Worm (Caenorhabditis elegans): ENCODE data around the gene D2024.18.
"Not testable (repeated sequence)": the region's sequence is repeated elsewhere in the genome, so short reads cannot be mapped to it uniquely, and the experiment has no call there.

Gene D2024.18

DNA sequence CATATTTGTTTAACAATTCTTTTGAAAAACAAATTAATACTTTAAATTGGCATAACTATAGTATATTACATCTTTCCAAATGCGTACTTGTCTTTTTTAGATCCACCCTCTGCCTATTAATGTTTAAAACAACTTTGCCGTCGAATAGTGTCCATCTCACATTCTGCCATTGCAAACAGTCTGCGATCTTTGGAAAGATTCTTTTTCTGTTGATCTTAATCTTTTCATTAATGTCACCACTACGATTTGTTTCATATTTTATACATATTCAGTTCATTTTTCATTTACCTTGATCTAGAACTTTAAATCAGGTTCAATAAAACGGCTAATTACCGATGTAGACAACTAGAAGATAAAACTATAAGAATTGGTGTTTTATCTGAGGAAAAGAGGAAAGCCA, 15.6 kb upstream of the D2024.18 start:
- TF ChIP-seq W03F9.2 (tag; optimal IDR thresholded peaks at IDR 0.05) (no peak), dao-5 (tag; optimal IDR thresholded peaks at IDR 0.05) (no peak), him-1 (tag; optimal IDR thresholded peaks at IDR 0.05) (no peak)

ce11 chrIV:7235382-7235917, 14.8 kb upstream of the D2024.18 start:
- no peak for TF ChIP-seq W03F9.2 (tag; optimal IDR thresholded peaks at IDR 0.05)
- TF ChIP-seq dao-5 (tag; optimal IDR thresholded peaks at IDR 0.05): no peak
- TF ChIP-seq him-1 (tag; optimal IDR thresholded peaks at IDR 0.05): no peak

- TF ChIP-seq W03F9.2 (tag; optimal IDR thresholded peaks at IDR 0.05): no peak
- no peak for TF ChIP-seq dao-5 (tag; optimal IDR thresholded peaks at IDR 0.05)
- TF ChIP-seq him-1 (tag; optimal IDR thresholded peaks at IDR 0.05): no peak
Measured at ce11 chrIV:7236248-7236772, 13.9 kb upstream of the D2024.18 start.

DNA sequence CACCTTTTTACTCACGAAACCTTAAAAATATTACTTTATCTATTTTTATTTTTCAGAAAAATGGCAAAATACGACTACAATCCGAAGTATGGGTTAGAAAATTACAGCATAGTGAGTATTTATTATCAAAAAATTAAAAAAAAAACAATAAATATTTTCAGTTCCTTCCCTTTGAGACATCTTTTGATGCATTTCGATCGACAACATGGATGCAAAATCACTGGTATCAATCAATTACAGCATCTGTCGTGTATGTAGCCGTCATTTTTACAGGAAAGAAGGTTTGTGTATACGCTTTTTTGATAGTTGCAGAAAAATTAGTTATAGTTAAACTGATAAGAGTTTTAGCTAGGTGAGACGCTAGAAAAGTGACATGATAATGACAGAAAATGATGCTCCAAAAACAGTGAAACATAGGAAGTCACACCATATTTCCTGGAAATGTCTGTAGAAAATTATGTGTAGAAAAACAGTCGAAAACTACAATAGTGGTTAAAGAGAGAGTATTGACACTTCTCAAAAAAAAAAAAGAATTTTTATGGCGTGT, 12.5 kb upstream of the D2024.18 start, which contains the start of gene elo-3:
Gene elo-3 (plus strand): TSS at position 51 of the 547 bp plus-strand sequence.
- TF ChIP-seq dao-5 (tag; optimal IDR thresholded peaks at IDR 0.05) (no peak), W03F9.2 (tag; optimal IDR thresholded peaks at IDR 0.05) (no peak), him-1 (tag; optimal IDR thresholded peaks at IDR 0.05) (no peak)

- TF ChIP-seq him-1 (tag; optimal IDR thresholded peaks at IDR 0.05): no peak
- no peak for TF ChIP-seq dao-5 (tag; optimal IDR thresholded peaks at IDR 0.05)
- no peak for TF ChIP-seq W03F9.2 (tag; optimal IDR thresholded peaks at IDR 0.05)
Measured at ce11 chrIV:7240564-7240963, 9.7 kb upstream of the D2024.18 start.

ce11 chrIV:7242220-7242789, 8.0 kb upstream of the D2024.18 start, which contains the start of gene gstk-2:
TSS of gene gstk-2 (minus strand) at chrIV:7242270.
- TF ChIP-seq him-1 (tag; optimal IDR thresholded peaks at IDR 0.05) (no peak), W03F9.2 (tag; optimal IDR thresholded peaks at IDR 0.05) (no peak), dao-5 (tag; optimal IDR thresholded peaks at IDR 0.05) (no peak)

DNA sequence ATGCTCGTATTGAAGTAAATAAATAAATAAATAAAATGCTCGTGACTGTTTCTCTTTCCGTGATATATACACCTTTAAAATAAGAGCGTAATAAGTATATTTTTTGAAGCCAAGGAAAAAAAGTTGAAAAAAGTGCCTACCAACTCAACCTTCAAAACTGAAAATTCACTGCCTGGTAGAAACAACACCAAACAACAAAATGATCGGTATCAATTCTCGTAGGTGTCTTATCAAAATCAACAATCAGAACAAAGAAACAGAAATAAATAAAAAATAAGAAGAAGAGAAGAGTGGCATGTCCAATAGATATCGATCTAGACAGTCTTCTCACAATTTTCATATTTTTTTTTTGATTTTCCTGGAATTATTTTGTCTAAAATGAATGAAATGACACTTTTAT, 6.3 kb upstream of the D2024.18 start, which contains the start of gene afmd-1:
Gene afmd-1 (plus strand): TSS at position 316 of the 400 bp plus-strand sequence.
- TF ChIP-seq him-1 (tag; optimal IDR thresholded peaks at IDR 0.05) (no peak), dao-5 (tag; optimal IDR thresholded peaks at IDR 0.05) (no peak), W03F9.2 (tag; optimal IDR thresholded peaks at IDR 0.05) (no peak)

DNA sequence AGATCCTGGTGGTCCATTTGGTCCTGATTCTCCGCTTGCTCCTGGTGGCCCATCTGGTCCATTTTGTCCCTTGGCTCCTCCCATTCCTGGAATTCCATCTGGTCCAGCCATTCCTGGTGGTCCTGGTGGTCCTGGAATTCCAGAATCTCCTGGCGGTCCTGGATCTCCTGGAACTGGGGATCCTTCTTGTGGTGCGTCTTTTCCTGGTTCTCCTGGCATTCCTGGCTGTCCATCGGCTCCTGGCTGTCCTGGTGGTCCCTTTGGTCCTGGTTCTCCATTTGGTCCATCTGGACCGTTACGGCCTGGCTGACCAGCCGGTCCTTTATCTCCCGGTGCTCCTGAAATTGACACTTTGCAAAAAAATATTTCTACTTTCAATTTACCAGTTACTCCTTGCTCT, 4.7 kb upstream of the D2024.18 start:
- no peak for TF ChIP-seq W03F9.2 (tag; optimal IDR thresholded peaks at IDR 0.05)
- TF ChIP-seq him-1 (tag; optimal IDR thresholded peaks at IDR 0.05): no peak
- no peak for TF ChIP-seq dao-5 (tag; optimal IDR thresholded peaks at IDR 0.05)

- no peak for TF ChIP-seq W03F9.2 (tag; optimal IDR thresholded peaks at IDR 0.05)
- no peak for TF ChIP-seq him-1 (tag; optimal IDR thresholded peaks at IDR 0.05)
Measured at ce11 chrIV:7246553-7246952, 3.7 kb upstream of the D2024.18 start, which contains the start of gene col-114. TSS of gene col-114 (minus strand) at chrIV:7246653.

DNA sequence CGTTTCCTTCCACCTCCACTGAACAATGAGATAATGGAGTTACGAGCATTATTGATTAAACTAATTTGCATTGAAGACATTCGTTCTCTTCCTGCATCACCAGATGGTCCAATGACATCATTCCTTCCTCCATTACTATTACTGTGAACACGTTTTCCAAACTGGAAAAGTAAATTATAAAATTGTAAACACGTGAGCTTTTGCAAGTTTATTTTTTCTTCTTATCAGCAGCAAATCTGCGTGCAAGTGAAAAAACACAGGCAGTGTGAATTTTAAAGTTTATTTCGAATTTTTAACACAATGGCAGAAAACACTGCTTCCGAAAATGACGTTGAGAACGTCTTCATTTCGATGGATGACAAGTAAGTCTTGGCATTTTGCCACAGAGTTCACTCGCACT, 3.0 kb upstream of the D2024.18 start, which contains the start of gene D2024.1:
Gene D2024.1 (plus strand): TSS at position 301 of the 400 bp plus-strand sequence.
- TF ChIP-seq W03F9.2, dao-5, him-1 (tag; optimal IDR thresholded peaks at IDR 0.05): not testable (repeated sequence)

DNA sequence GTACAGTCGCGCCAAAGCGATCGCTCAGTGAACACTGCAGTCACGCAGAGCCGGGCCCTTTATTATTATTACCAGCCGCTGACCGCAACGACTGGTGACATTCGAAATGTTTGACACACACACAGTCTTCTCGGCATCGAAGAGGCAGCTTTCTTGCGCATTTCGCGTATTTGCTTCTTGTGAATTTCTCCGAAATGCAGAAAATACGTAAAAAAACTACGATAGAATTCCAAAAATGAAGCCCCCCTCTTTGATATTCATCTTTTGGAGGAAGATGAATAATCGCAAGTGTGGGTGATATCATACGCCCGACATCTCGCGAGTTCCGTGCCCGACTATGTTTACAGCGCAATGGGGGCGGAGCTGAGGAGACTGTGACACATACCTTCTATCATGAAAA, 3.0 kb downstream of the D2024.18 start:
- TF ChIP-seq dao-5 (tag; optimal IDR thresholded peaks at IDR 0.05) (no peak), him-1 (tag; optimal IDR thresholded peaks at IDR 0.05) (no peak), W03F9.2 (tag; optimal IDR thresholded peaks at IDR 0.05) (no peak)

- TF ChIP-seq him-1, W03F9.2, dao-5 (tag; optimal IDR thresholded peaks at IDR 0.05): not testable (repeated sequence)
Measured at ce11 chrIV:7254690-7255089, 4.4 kb downstream of the D2024.18 start, which contains the start of gene C06E4.5. TSS of gene C06E4.5 (plus strand) at chrIV:7254990.

DNA sequence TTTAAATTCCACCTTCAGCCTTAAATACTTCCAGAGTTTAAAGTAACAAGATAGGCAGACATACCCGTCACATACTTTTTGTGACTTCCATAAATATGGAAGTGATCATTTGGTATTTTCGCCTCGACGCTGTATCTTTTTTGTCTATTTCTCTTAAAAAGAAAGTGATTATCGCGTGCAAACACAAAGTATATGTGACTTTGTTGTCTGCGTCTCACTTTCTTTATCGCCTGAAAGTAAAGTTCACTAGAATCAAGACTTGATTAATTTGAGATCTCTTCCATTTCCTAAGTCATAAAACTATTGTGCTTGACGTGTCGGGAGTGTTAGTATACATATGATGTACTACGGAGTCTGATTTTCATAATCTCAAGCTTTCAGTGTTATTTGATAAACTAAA, 8.0 kb downstream of the D2024.18 start, which contains the start of gene C06E4.6:
Gene C06E4.6 (minus strand): TSS at position 51 of the 400 bp plus-strand sequence.
- TF ChIP-seq dao-5 (tag; optimal IDR thresholded peaks at IDR 0.05) (no peak), W03F9.2 (tag; optimal IDR thresholded peaks at IDR 0.05) (no peak), him-1 (tag; optimal IDR thresholded peaks at IDR 0.05) (no peak)

DNA sequence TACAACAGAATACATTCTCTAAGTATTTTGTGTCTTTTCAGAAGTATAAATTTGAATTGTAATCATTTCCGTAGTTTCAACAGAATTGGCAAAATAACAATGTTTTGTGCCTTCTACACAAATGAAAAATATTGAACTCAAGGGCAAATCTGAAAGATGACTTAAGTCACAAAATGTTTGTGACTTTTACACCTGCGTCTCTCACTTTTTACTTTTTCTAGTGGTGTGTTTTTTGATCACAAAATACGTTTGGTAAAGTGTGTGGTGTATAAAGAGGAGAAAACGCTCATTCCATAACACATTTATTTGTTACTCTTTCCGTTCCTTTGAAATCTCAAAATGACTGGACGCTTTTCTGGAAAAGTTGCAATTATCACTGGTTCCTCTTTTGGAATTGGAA, 10.3 kb downstream of the D2024.18 start, which contains the start of gene C06E4.3:
Gene C06E4.3 (plus strand): TSS at position 289 of the 400 bp plus-strand sequence.
- TF ChIP-seq him-1 (tag; optimal IDR thresholded peaks at IDR 0.05): no peak
- no peak for TF ChIP-seq W03F9.2 (tag; optimal IDR thresholded peaks at IDR 0.05)
- TF ChIP-seq dao-5 (tag; optimal IDR thresholded peaks at IDR 0.05): no peak

All from whole organism, L4/young adult.